Worm (Caenorhabditis elegans): ENCODE measurements around the gene pole-4.

Gene pole-4

ce11 chrII:14966420-14966819 lies 2.7 kb downstream of the pole-4 start:
- TF ChIP-seq zfp-3 (GFP tag; conservative IDR thresholded peaks at IDR 0.05) (no peak), mep-1 (tag; optimal IDR thresholded peaks at IDR 0.05) (no peak), ceh-28 (tag; optimal IDR thresholded peaks at IDR 0.05) (peak; percentile 37), madf-9 (GFP tag; conservative IDR thresholded peaks at IDR 0.05) (no peak), unc-62 (GFP tag; optimal IDR thresholded peaks at IDR 0.05 in 1 of 2) (peak in 1 of 2 experiments; percentile 95), unc-62 (tag; optimal IDR thresholded peaks at IDR 0.05) (no peak), cey-2 (tag; optimal IDR thresholded peaks at IDR 0.05; ENCODE audit: borderline replicate concordance, insufficient read depth) (no peak)

ce11 chrII:14964877-14965276 lies 4.3 kb downstream of the pole-4 start:
- no peak for TF ChIP-seq daf-16 (GFP tag; optimal IDR thresholded peaks at IDR 0.05)
- peak; percentile 38 for TF ChIP-seq daf-16 (tag; optimal IDR thresholded peaks at IDR 0.05)
- no peak for TF ChIP-seq ces-1 (GFP tag; optimal IDR thresholded peaks at IDR 0.05)
- TF ChIP-seq ceh-32 (tag; optimal IDR thresholded peaks at IDR 0.05; ENCODE audit: poor library complexity) = no peak
- no peak for TF ChIP-seq mxl-2 (GFP tag; conservative IDR thresholded peaks at IDR 0.05)
- TF ChIP-seq saeg-2 (GFP tag; IDR thresholded peaks at IDR 0.05) = no peak
- TF ChIP-seq pha-4 (GFP tag; IDR thresholded peaks at IDR 0.05) = no peak
- TF ChIP-seq pha-4 (tag; optimal IDR thresholded peaks at IDR 0.05) = no peak
- TF ChIP-seq T20F7.1 (GFP tag; optimal IDR thresholded peaks at IDR 0.05) = no peak
- TF ChIP-seq attf-4 (tag; optimal IDR thresholded peaks at IDR 0.05) = no peak
- TF ChIP-seq lin-39 (tag; optimal IDR thresholded peaks at IDR 0.05) = no peak
- TF ChIP-seq sdz-12 (GFP tag; optimal IDR thresholded peaks at IDR 0.05) = no peak
- no peak for TF ChIP-seq Y5F2A.4 (GFP tag; optimal IDR thresholded peaks at IDR 0.05)
- no peak for TF ChIP-seq daf-12 (tag; optimal IDR thresholded peaks at IDR 0.05)
- TF ChIP-seq nhr-6 (tag; optimal IDR thresholded peaks at IDR 0.05) = no peak
- TF ChIP-seq rbr-2 (tag; optimal IDR thresholded peaks at IDR 0.05) = no peak
- TF ChIP-seq D1046.2 (GFP tag; IDR thresholded peaks at IDR 0.05) = no peak
- TF ChIP-seq spr-1 (tag; optimal IDR thresholded peaks at IDR 0.05) = no peak
- TF ChIP-seq ceh-28 (tag; optimal IDR thresholded peaks at IDR 0.05) = no peak
- no peak for TF ChIP-seq unc-130 (GFP tag; optimal IDR thresholded peaks at IDR 0.05)
- peak; percentile 55 for TF ChIP-seq dve-1 (tag; optimal IDR thresholded peaks at IDR 0.05; ENCODE audit: insufficient read depth)
- TF ChIP-seq hlh-11 (tag; optimal IDR thresholded peaks at IDR 0.05) = peak; percentile 46
- no peak for TF ChIP-seq ceh-82 (tag; optimal IDR thresholded peaks at IDR 0.05)
- no peak for TF ChIP-seq cey-2 (tag; optimal IDR thresholded peaks at IDR 0.05; ENCODE audit: borderline replicate concordance, insufficient read depth)
- no peak for TF ChIP-seq ceh-44 (GFP tag; IDR thresholded peaks at IDR 0.05)
- no peak for TF ChIP-seq madf-5 (GFP tag; IDR thresholded peaks at IDR 0.05)
- TF ChIP-seq mdl-1 (tag; optimal IDR thresholded peaks at IDR 0.05) = no peak
- no peak for TF ChIP-seq Y48G9A.11 (GFP tag; IDR thresholded peaks at IDR 0.05)
- peak; percentile 86 for TF ChIP-seq pqm-1 (tag; optimal IDR thresholded peaks at IDR 0.05)
- no peak for TF ChIP-seq set-16 (GFP tag; IDR thresholded peaks at IDR 0.05)
- no peak for TF ChIP-seq unc-39 (tag; optimal IDR thresholded peaks at IDR 0.05)
- no peak for TF ChIP-seq unc-62 (GFP tag; optimal IDR thresholded peaks at IDR 0.05 in 1 of 2)
- TF ChIP-seq unc-62 (tag; optimal IDR thresholded peaks at IDR 0.05) = no peak
- peak; percentile 85 for TF ChIP-seq php-3 (GFP tag; IDR thresholded peaks at IDR 0.05)
- no peak for TF ChIP-seq mes-2 (tag; optimal IDR thresholded peaks at IDR 0.05; ENCODE audit: poor library complexity, severe bottlenecking)
- no peak for TF ChIP-seq lir-3 (tag; optimal IDR thresholded peaks at IDR 0.05)
- no peak for TF ChIP-seq nhr-11 (tag; optimal IDR thresholded peaks at IDR 0.05)
- no peak for TF ChIP-seq F44E2.7 (GFP tag; IDR thresholded peaks at IDR 0.05)
- TF ChIP-seq zfp-2 (tag; optimal IDR thresholded peaks at IDR 0.05) = no peak
- no peak for TF ChIP-seq lin-38 (GFP tag; IDR thresholded peaks at IDR 0.05)
- no peak for TF ChIP-seq mxl-3 (GFP tag; optimal IDR thresholded peaks at IDR 0.05)
- TF ChIP-seq tra-1 (GFP tag; IDR thresholded peaks at IDR 0.05) = no peak
- no peak for TF ChIP-seq nhr-76 (tag; optimal IDR thresholded peaks at IDR 0.05)
- no peak for TF ChIP-seq hif-1 (tag; optimal IDR thresholded peaks at IDR 0.05)
- TF ChIP-seq nhr-28 (tag; optimal IDR thresholded peaks at IDR 0.05) = peak; percentile 92
- no peak for TF ChIP-seq ama-1 (optimal IDR thresholded peaks at IDR 0.05)
- peak; percentile 91 for TF ChIP-seq nhr-77 (tag; optimal IDR thresholded peaks at IDR 0.05)

All from whole organism, L4 larva.